Worm (Caenorhabditis elegans) whole organism, L1 larva: ENCODE results near the gene nfi-1.

Experiments
- C16A3.4 ChIP-seq: fragments of 150-350 bp; optimal IDR thresholded peaks from 2 replicates; lab custom pipeline; 2014; ENCODE audit warnings: missing biosample characterization, missing genetic modification characterization
- alr-1 ChIP-seq: fragments of 200-800 bp; sonication (Bioruptor generic); optimal IDR thresholded peaks from 2 replicates; lab custom pipeline; 2018; ENCODE audit warnings: borderline replicate concordance, mild to moderate bottlenecking, missing genetic modification characterization, missing compliant biosample characterization
- aly-2 ChIP-seq: fragments of 150-350 bp; optimal IDR thresholded peaks from 2 replicates; lab custom pipeline; 2014; ENCODE audit warnings: missing biosample characterization, missing genetic modification characterization
- ama-1 ChIP-seq: fragments of 150-350 bp; optimal IDR thresholded peaks from 2 replicates; lab custom pipeline; 2014
- blmp-1 ChIP-seq: fragments of 150-350 bp; optimal IDR thresholded peaks from 2 replicates; lab custom pipeline; 2014; ENCODE audit warnings: missing biosample characterization, missing genetic modification characterization
- ceh-82 ChIP-seq, 3 experiments: fragments of 150-350 bp in 1 of 3; sonication (generic microtip) in 2 of 3; optimal IDR thresholded peaks; 2 replicates each; lab custom pipeline; 2014 to 2017; ENCODE audit warnings: missing biosample characterization in 3 of 3, missing genetic modification characterization in 3 of 3
- efl-1 ChIP-seq, 4 experiments: fragments of 150-350 bp; optimal IDR thresholded peaks in 3 of 4; peaks in 1 of 4; 1 replicate in 1 of 4; 2 replicates in 3 of 4; lab custom pipeline; 2014; ENCODE audit warnings: missing biosample characterization in 2 of 4, missing genetic modification characterization in 2 of 4, missing genetic modification reagents in 2 of 4
- egl-13 ChIP-seq: sonication (generic microtip); optimal IDR thresholded peaks from 2 replicates; lab custom pipeline; 2016; ENCODE audit warnings: missing genotype, missing genetic modification reagents, missing genetic modification characterization, missing compliant biosample characterization
- egl-27 ChIP-seq, 2 experiments: fragments of 150-350 bp in 1 of 2; sonication (generic microtip); optimal IDR thresholded peaks; 3 replicates each; lab custom pipeline; 2017 to 2018; ENCODE audit warnings: missing biosample characterization in 2 of 2, missing genetic modification characterization in 2 of 2, missing genetic modification reagents in 2 of 2
- fkh-8 ChIP-seq: sonication (generic microtip); optimal IDR thresholded peaks from 2 replicates; lab custom pipeline; 2016; ENCODE audit warnings: mild to moderate bottlenecking, missing genetic modification characterization, missing compliant biosample characterization
- isw-1 ChIP-seq: fragments of 200-800 bp; sonication (Bioruptor generic); IDR thresholded peaks from 2 replicates; pipeline ENCODE4 v1.3.6; 2022; ENCODE audit warnings: missing genetic modification characterization, missing compliant biosample characterization
- jun-1 ChIP-seq: fragments of 150-350 bp; optimal IDR thresholded peaks from 2 replicates; lab custom pipeline; 2014; ENCODE audit warnings: missing biosample characterization, missing genetic modification reagents, missing genetic modification characterization
- lin-14 ChIP-seq: fragments of 200-800 bp; sonication (Bioruptor generic); optimal IDR thresholded peaks from 2 replicates; lab custom pipeline; 2018; ENCODE audit warnings: mild to moderate bottlenecking, missing genetic modification characterization, moderate library complexity, missing compliant biosample characterization
- lin-39 ChIP-seq: fragments of 150-350 bp; optimal IDR thresholded peaks from 2 replicates; lab custom pipeline; 2014; ENCODE audit warnings: missing biosample characterization, missing genetic modification reagents, missing genetic modification characterization
- lir-3 ChIP-seq: sonication (generic microtip); optimal IDR thresholded peaks from 2 replicates; lab custom pipeline; 2016; ENCODE audit warnings: mild to moderate bottlenecking, missing genetic modification characterization, moderate library complexity, missing compliant biosample characterization; ENCODE audit not compliant: poor library complexity
- lsy-2 ChIP-seq, 2 experiments: fragments of 150-350 bp; optimal IDR thresholded peaks; 2 replicates each; lab custom pipeline; 2014; ENCODE audit warnings: missing biosample characterization in 2 of 2, missing genetic modification characterization in 2 of 2
- nhr-11 ChIP-seq: fragments of 150-350 bp; optimal IDR thresholded peaks from 2 replicates; lab custom pipeline; 2014; ENCODE audit warnings: missing biosample characterization, missing genetic modification characterization
- nhr-12 ChIP-seq: sonication (generic microtip); optimal IDR thresholded peaks from 2 replicates; lab custom pipeline; 2017; ENCODE audit warnings: missing biosample characterization, missing genetic modification characterization
- nhr-19 ChIP-seq: fragments of 200-800 bp; sonication (Bioruptor generic); conservative IDR thresholded peaks from 2 replicates; pipeline ENCODE4 v1.3.6; 2022; ENCODE audit warnings: missing genetic modification characterization, missing compliant biosample characterization
- nhr-76 ChIP-seq: sonication (generic microtip); optimal IDR thresholded peaks from 2 replicates; lab custom pipeline; 2017; ENCODE audit warnings: missing biosample characterization, missing genetic modification characterization
- nhr-90 ChIP-seq: sonication (generic microtip); optimal IDR thresholded peaks from 2 replicates; lab custom pipeline; 2016; ENCODE audit warnings: mild to moderate bottlenecking, missing genetic modification characterization, missing compliant biosample characterization; ENCODE audit not compliant: poor library complexity
- snpc-4 ChIP-seq: fragments of 150-350 bp; optimal IDR thresholded peaks from 2 replicates; lab custom pipeline; 2014; ENCODE audit warnings: missing biosample characterization, missing genetic modification characterization
- snu-23 ChIP-seq: sonication (generic microtip); optimal IDR thresholded peaks from 2 replicates; lab custom pipeline; 2016; ENCODE audit warnings: missing genetic modification characterization, missing compliant biosample characterization
- sox-4 ChIP-seq: sonication (generic microtip); optimal IDR thresholded peaks from 2 replicates; lab custom pipeline; 2016; ENCODE audit warnings: missing genetic modification characterization, missing compliant biosample characterization
- swsn-7 ChIP-seq: sonication (generic microtip); optimal IDR thresholded peaks from 2 replicates; lab custom pipeline; 2016; ENCODE audit warnings: missing genetic modification characterization, missing compliant biosample characterization
- tbx-2 ChIP-seq: sonication (generic microtip); optimal IDR thresholded peaks from 2 replicates; lab custom pipeline; 2016; ENCODE audit warnings: missing genetic modification characterization, missing compliant biosample characterization
- unc-130 ChIP-seq: fragments of 150-350 bp; optimal IDR thresholded peaks from 2 replicates; lab custom pipeline; 2017; ENCODE audit warnings: missing biosample characterization, missing genetic modification characterization, inconsistent platforms
- unc-62 ChIP-seq: fragments of 150-350 bp; optimal IDR thresholded peaks from 2 replicates; lab custom pipeline; 2014; ENCODE audit warnings: missing biosample characterization, missing genetic modification reagents, missing genetic modification characterization
- unc-86 ChIP-seq: sonication (generic microtip); optimal IDR thresholded peaks from 2 replicates; lab custom pipeline; 2016; ENCODE audit warnings: missing genetic modification characterization, missing compliant biosample characterization
- zip-4 ChIP-seq: fragments of 200-800 bp; sonication (Bioruptor generic); optimal IDR thresholded peaks from 2 replicates; lab custom pipeline; 2018; ENCODE audit warnings: mild to moderate bottlenecking, missing genetic modification characterization, moderate library complexity, missing compliant biosample characterization
- ztf-11 ChIP-seq, 2 experiments: sonication (generic microtip); optimal IDR thresholded peaks; 2 replicates each; lab custom pipeline; 2016 to 2017; ENCODE audit warnings: missing genetic modification characterization in 2 of 2, missing biosample characterization in 1 of 2, missing compliant biosample characterization in 1 of 2
- ztf-4 ChIP-seq: fragments of 150-350 bp; optimal IDR thresholded peaks from 2 replicates; lab custom pipeline; 2014; ENCODE audit warnings: missing biosample characterization, missing genetic modification characterization

Gene nfi-1

ce11 chrII:7562616-7563015 lies 24.6 kb downstream of the nfi-1 start:
- TF ChIP-seq blmp-1 (tag; lab: Kevin White, UChicago) (peak; percentile 56), jun-1 (no peak)

DNA sequence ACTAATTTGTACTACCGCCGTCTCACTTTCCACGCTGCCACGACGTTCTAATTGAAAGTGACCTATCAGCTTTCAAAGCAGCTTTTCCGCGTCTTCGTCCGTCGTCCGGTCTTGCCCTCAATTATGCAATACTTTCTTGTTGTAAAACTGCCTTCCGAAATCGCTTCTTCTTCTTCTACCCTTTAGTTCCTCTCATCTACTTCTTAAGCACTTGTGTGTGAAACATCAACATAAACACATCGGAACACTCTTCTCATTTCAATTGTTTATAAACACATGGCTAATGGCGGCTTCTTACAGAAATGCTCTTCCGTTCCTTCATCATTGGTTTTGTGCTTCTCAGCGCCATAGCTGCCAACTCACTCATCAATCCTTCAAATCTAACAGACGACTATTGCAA lies 32.3 kb downstream of the nfi-1 start, which contains the start of gene F35D2.3:
TSS of gene F35D2.3 (plus strand) at position 301 of the 400 bp plus-strand sequence.
- TF ChIP-seq nhr-90: no peak
- no peak for TF ChIP-seq blmp-1 (tag; lab: Kevin White, UChicago)
- TF ChIP-seq isw-1: no peak
- TF ChIP-seq unc-62: no peak
- TF ChIP-seq efl-1 (optimal IDR thresholded peaks at IDR 0.05; lab: Kevin White, UChicago): no peak
- TF ChIP-seq efl-1 (GFP tag; optimal IDR thresholded peaks at IDR 0.05 in 1 of 2; lab: Kevin White, UChicago): no peak
- no peak for TF ChIP-seq lsy-2 (tag; optimal IDR thresholded peaks at IDR 0.05; lab: Kevin White, UChicago)

DNA sequence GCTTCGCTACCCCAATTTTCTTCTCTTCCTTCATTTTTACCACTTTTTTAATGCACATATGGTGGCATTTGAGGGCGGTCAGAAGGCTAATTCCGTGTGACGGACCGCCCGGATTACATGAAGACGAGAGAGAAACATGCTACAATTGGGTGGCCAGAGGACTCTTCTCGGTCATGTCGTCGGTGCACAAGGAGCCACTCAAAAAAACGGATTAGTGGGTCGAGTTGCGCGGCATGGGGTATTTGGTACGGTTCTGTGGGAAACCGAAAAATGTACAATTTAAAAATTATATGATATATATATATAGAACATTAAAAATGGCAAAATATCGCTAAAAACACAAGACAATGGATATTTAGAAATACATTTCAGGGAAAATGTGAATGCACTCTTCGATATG lies 32.8 kb downstream of the nfi-1 start:
- TF ChIP-seq egl-13 (tag; lab: Kevin White, UChicago): no peak
- no peak for TF ChIP-seq nhr-76 (tag; lab: Kevin White, UChicago)
- TF ChIP-seq unc-130 (tag; lab: Kevin White, UChicago): no peak
- peak; percentile 8 for TF ChIP-seq lin-14 (GFP tag; lab: Kevin White, UChicago)
- TF ChIP-seq ceh-82 (tag; optimal IDR thresholded peaks at IDR 0.05; lab: Kevin White, UChicago): no peak

DNA sequence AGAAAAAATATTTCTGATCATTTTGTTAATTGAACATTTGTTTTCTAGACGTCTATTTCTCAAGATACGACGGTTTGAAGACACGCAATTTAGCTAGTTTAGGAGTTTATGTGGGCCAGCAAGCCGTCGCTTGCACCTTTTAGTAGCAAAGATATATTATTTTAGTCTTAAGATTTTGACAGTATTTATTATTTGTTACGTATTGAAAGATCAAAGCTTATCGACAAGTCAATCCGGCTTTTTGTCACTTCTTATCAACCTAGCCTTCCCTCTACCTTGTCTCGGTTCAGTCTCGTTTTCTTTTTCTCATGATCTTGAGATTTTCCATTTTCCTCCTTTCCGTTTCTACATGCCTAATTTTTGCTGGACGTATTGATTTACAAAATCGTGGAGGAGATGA lies 36.2 kb downstream of the nfi-1 start, which contains the start of gene F35D2.2:
TSS of gene F35D2.2 (plus strand) at position 301 of the 400 bp plus-strand sequence.
- no peak for TF ChIP-seq egl-27 (tag; optimal IDR thresholded peaks at IDR 0.05; lab: Kevin White, UChicago)
- no peak for TF ChIP-seq ama-1
- TF ChIP-seq unc-62: no peak
- TF ChIP-seq nhr-11: no peak
- no peak for TF ChIP-seq ztf-4 (tag; lab: Kevin White, UChicago)
- no peak for TF ChIP-seq unc-86 (tag; lab: Kevin White, UChicago)
- no peak for TF ChIP-seq alr-1 (tag; lab: Kevin White, UChicago)
- TF ChIP-seq fkh-8 (tag; lab: Kevin White, UChicago): no peak
- no peak for TF ChIP-seq aly-2 (tag; lab: Kevin White, UChicago)
- TF ChIP-seq nhr-19 (GFP tag; lab: Robert Waterston, UW): no peak
- TF ChIP-seq lin-39: no peak
- no peak for TF ChIP-seq ztf-11 (tag; optimal IDR thresholded peaks at IDR 0.05; lab: Kevin White, UChicago)
- no peak for TF ChIP-seq tbx-2 (tag; lab: Kevin White, UChicago)
- no peak for TF ChIP-seq blmp-1 (tag; lab: Kevin White, UChicago)

ce11 chrII:7575614-7576013 lies 37.6 kb downstream of the nfi-1 start, which contains the start of gene F35D2.1:
Gene F35D2.1 (plus strand): TSS chrII:7575914.
- no peak for TF ChIP-seq alr-1 (tag; lab: Kevin White, UChicago)
- no peak for TF ChIP-seq nhr-90
- TF ChIP-seq nhr-12 (tag; lab: Kevin White, UChicago): no peak
- no peak for TF ChIP-seq snpc-4
- TF ChIP-seq egl-13 (tag; lab: Kevin White, UChicago): no peak
- TF ChIP-seq zip-4: no peak
- no peak for TF ChIP-seq snu-23

DNA sequence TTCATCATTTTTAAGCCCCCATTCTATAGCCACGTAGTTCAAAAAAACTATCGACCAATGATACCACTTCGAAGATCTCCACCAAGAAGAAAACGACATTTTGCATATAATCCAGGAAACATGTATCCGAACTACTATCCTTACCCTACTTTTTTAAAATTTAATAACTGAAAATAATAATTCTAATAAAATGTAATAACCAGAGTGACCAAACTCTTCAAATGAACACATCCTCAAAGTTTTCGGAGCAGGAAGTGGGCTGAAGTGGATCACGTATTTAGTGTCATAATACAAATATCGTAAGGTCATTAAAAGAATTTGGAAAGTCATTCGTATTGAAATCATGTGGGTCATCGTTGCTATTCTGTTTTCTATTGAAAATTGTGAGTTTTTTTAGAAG lies 39.4 kb downstream of the nfi-1 start, which contains the start of gene F35D2.6:
TSS of gene F35D2.6 (plus strand) at position 301 of the 400 bp plus-strand sequence.
- TF ChIP-seq nhr-11: no peak
- no peak for TF ChIP-seq ama-1
- TF ChIP-seq C16A3.4 (tag; lab: Kevin White, UChicago): no peak
- TF ChIP-seq swsn-7 (tag; lab: Kevin White, UChicago): no peak
- no peak for TF ChIP-seq sox-4 (tag; lab: Kevin White, UChicago)
- TF ChIP-seq fkh-8 (tag; lab: Kevin White, UChicago): no peak
- no peak for TF ChIP-seq aly-2 (tag; lab: Kevin White, UChicago)
- TF ChIP-seq lir-3 (tag; lab: Kevin White, UChicago): no peak
